Fruit fly (Drosophila melanogaster) ovary, adult (tissue): ENCODE measurements around the gene Saf6.
A peak's percentile ranks its signal among the peaks of the same experiment; 100 is the strongest.

Experiments
- CG17801 ChIP-seq: fragments of 200-800 bp; optimal IDR thresholded peaks from 2 replicates; lab custom pipeline; 2019; ENCODE audit warnings: missing biosample characterization, mild to moderate bottlenecking, missing genetic modification characterization, moderate library complexity; ENCODE audit not compliant: partially characterized antibody

The Saf6 gene

DNA sequence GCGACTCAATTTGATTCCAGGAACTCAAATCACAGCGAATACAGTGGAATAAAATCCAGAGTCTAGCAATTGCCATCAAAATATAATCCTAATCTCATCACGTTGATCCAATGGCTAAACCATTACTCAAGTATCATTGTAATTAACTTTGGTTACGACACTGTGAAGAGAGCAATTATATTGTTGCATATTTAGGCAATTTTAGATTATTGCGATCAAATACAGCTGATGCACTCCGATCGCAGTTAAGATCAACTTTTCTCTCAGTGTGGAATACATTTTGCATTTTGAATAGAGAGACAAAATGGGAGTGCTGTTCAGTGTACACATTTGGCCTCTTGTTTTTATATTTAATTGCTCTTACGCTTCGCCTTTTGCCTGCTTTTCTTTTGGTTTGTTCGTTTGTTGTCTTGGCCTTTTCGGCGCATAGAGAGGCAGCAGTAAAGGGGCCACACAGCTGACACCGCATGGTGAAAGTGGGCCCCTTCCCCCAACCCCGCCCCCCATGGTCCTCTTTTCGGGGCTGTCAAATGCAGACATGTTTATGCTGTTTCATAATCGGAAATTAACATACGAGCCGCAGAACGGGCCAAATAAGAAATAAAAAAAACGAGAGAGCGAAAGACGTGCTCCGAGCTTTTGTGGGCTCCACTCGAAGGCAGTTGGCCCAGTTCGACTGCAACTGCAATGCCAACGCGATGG lies 30.6 kb upstream of the Saf6 start:
- peak; percentile 16 for TF ChIP-seq CG17801

DNA sequence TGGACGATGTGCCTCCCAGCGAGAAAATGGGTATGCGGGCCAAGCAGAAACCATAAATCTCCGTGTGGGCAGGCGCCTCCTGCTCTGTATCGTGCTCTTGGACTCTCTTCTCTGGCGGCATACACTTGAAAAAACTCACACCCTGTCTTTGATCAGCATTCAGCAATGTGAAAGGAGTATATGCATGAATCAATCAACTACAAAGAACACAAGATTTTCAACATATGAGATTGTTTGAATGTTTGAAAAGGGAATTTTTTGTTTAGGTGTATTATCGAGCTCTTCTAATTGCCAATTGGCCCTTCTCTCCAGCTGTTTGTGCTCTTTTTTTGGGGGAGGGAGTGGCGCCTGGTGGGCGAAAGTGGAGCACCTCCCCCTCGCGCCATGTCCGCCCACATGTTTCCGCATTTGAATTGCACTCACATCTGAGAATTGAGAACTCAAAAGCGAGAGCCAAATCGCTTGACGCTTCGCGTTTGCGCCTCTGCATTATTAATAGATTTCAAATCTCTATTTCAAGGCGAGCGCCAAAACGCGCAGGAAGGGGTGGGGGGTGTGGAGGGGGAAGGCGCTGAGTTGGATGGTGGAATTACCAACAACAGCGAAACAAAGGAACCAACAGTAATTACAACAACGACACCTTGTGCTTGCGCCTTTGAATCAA lies 29.7 kb upstream of the Saf6 start:
- TF ChIP-seq CG17801: no peak

DNA sequence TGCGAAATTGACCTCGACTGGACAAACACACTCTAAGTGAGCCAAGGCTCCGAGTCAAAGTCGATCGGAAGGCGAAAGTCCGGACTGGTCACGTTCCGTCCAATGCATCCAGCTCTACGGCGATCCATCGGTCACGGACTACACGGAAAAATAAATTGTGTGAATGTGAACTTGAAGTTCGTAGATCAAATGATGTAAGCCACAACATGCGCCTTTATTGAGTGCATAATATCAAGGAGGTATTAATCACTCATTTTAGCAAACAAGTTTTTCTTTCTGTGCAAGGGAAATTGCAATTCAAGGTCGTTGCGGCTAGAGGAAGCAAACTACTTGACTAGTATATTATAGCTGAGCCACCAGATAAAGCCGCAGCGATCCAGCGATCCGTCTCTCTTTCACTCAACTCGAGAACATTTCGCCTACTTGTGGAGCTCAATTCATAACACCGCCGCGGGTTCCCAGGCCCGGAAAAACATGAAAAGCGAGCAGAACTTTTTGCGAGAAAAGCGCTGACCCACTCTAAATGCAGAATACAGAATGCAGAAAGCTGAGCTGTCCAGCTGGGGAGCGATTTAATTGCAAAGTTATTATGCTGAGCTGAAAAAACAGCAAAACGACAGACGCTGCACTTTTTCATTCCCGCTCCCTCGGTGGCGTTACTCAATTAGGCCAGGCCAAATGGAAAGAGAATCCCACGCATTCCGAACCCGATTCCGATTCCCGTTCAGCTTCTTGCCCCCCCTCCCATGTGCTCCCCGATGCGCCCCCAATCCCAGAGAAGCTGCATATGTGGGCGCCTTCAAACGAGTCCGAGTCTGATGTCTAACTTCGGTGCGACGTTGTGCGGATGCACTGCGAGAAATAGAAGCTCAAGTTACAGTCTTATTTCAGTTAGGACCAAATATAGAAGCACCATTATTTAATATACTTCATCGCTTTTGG lies 28.4 kb upstream of the Saf6 start:
- peak; percentile 9 for TF ChIP-seq CG17801

DNA sequence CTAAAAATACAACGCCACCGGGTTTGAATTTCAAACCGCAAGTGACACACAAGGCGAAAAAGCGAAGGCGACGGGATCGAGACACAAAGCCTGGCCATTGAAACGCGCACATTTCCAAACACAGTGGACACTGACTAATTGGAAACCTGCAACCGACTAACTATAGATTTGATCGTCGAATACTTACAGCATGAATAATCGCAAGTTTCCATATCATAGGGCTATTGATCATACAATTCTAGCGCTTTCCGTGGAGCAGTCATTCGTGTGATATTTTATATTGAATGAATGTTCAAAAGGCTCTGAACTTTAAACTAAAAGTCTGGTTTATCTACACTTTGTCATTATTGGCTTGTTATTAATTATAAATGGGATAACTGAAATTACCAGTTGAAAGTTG lies 27.6 kb upstream of the Saf6 start:
- no peak for TF ChIP-seq CG17801

DNA sequence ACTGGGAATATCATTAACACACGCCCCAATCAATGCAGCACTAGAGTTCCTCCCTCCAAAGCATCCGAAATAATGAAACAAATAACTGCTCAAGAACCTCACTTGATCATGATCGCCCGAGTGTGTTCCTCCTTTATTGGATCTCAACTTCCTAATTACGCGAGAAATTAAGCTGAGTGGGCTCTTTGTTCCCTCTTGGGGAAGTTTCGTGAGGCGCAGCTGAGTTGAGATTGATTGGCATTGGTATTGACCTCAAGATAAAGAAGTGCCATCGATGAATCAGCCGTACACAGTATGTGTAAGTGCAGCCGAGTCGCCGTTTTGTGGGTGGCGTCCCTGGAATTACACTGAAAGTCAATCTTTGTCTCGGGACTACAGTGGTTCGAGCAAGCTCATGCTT lies 27.1 kb upstream of the Saf6 start:
- no peak for TF ChIP-seq CG17801

DNA sequence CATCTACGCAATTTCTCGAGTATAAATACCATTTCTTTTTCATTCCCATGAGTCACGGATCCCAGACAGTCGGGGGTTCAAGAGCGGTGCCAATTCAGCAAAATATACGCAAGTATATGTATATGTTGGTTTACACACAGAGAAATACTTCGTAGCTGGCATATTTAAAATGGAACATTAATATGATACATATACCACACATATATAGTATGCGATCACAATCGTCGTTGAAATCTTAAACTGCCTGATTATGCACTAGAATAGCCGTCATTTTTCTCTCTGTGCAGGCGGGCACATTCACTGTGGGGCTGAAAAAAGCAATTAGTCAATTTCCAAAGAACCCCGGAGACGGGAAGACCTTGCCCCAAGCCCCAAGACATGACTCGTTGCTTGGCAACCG lies 26.0 kb upstream of the Saf6 start:
- peak; percentile 94 for TF ChIP-seq CG17801

DNA sequence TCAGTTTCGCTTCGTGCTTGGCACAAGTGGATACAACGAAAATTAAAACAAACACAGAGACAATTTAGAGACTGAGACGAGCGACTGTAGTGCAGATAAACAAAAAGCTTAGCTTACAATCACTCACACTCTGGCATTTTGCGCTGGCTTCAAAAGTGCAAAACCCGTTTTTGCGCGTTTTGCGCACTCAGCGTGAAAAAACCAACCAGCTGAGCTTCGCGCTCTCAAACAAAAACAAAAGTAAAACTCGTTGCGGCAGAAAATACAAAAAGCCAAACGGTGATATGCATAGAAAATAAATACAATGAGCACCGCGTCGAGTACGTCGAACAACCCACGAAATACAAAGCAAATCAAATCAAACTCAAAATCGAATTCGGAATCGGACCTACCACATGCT lies 25.0 kb upstream of the Saf6 start:
- TF ChIP-seq CG17801: no peak

DNA sequence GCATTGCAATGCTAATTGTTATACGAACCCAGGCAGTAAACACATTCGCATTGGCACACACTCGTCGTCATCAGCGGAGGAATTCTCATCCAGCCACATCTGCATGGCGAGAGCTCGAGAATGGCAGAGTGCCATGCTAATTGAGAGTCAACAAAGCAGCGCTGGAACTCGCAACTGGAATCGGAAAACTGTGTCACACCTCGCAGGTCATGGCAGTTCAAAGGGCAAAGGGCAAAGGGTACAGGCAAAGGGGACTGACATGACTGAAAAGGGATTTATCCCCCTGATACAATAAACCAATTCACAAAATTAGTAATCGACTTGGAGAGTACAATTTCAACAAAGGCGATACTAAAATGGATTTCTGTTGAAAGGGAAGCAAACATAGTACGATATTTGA lies 24.3 kb upstream of the Saf6 start:
- no peak for TF ChIP-seq CG17801

DNA sequence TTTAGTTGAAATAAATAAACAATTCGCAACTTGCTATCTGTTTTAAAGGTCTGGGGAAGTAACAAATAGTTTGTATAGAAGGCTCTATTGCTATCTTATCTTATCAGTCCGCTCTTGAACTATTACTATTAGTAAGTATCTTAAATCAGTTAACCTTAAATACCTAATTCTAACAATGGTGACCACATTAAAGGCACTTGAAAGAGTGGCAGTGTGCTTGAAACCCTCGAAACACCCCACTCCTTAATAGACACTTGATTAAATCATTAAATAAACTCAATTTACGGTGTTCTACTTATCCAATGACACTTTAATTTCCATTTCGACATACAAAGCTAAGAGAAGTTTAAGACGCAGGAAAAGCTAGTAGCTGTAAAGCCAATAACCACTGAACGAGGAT lies 23.0 kb upstream of the Saf6 start:
- no peak for TF ChIP-seq CG17801

DNA sequence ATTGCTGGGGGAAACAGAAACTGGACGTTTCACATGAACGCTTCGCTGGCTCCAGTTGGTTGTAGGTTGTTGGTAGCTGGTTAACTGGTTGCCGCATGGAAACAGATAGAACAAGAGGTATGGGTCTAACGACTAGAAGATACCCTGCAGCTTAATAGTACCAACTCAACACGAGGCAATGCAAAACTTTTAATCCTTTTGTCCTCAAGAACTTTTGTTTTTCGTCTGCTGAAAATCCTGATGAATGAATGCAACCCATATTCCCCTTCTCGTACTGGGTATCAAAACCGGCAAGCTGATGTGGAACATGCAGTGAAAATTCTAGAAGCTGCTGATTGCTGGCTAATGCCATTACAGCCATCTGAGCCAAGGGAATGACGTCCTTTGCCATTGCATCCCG lies 22.2 kb upstream of the Saf6 start:
- TF ChIP-seq CG17801: no peak

DNA sequence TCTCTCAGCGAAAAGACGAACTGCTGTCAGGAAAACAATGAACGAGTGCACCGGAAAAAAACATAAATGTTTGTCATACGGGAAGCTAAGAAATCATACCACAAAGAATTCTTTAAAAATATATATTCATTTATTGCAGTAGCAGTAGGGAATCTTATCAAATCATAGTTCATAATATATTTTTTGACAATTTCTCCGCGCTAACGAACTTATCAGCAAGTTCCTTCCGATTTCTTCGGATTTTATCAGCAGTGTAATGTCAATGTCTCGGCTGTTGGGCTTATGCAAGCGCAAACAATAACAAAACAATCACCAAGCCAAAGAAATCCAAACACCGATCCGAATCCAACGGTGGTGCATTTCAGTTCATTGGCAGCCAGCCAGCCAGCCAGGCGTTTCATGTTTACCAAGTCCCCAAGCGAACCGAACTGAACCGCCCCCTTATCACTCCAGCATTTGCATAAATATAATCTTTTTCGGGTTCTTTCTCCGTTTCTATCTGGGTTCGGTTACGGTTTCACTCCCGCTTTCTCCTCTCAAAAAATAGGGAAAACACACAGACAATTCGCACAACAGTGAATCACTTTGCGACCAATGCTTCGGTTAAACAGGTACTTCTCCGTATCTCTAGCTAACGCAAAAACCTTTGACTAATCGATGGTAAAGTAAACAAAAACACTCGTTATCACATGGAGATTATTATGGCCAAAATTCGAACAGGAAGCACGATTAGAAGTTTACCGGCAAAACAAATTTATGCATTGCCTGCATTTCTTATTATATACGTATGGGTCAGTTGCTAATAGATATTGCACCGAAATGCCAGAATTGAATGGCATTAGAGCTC lies 12.0 kb upstream of the Saf6 start:
- TF ChIP-seq CG17801: no peak

DNA sequence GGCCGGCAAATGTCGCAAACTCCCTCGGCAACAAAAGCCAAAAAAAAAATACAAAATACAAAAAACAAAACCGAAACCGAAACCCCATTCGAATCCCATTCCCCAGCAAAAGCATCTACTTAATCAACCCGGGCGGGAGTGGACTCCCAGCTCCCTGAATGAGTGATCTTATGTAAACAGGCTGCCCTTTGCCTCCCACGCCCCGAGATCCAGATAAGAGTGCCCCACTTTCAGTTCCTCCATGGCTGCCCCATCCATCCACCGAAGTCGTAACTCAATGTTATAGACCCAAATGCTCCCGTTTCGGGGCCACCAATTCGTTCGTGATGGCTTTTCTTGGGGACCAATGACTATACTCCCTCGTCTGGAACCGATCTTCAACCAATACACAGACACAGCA lies 11.3 kb upstream of the Saf6 start:
- TF ChIP-seq CG17801: no peak

DNA sequence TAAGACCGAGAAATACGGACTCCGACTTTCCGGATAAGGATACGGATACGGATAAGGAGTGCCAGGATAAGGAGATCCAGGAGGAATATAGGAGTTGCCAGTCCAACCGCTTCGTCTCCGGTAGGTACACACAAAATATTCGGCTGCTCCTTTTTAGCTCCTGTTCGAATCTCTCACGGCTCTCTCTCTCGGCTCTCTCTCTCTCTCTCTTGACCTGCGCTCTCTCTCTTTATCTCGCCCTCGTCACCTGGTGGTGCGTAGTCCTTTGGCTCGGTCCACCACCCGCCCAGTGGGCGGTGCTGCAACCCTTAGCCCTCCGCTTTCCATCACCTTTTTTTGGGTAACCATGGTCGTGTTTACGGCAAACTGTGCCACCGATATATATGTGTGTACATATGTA lies 10.6 kb upstream of the Saf6 start:
- no peak for TF ChIP-seq CG17801

DNA sequence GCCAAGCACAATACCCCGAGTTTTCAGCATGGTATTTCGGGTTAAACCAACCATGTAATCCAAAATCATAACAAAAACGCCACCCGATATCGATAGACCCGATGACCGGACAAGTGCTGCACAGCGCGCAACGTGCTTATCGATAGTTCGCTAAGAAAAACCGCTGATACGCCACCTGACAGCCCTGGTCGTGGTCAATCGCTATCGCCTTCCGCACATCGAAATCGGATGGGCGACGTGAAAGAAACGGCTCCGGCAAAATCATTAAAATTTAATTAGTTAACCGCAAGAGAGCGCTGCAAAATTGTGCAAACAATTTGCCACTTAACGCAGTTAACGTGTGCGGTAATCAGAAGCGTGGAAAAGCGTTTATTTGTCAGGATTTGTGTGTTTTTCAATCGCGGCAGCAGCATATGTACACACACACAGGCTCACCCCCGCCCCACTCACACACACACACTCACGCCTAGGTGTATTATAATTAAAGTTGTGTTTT lies 10.1 kb upstream of the Saf6 start, which contains the start of the genes CG3862 and dock:
Gene CG3862 (minus strand): TSS at position 94 of the 496 bp plus-strand sequence.
Gene dock (plus strand): TSS at position 202 of the 496 bp plus-strand sequence.
- TF ChIP-seq CG17801: peak; percentile 60

DNA sequence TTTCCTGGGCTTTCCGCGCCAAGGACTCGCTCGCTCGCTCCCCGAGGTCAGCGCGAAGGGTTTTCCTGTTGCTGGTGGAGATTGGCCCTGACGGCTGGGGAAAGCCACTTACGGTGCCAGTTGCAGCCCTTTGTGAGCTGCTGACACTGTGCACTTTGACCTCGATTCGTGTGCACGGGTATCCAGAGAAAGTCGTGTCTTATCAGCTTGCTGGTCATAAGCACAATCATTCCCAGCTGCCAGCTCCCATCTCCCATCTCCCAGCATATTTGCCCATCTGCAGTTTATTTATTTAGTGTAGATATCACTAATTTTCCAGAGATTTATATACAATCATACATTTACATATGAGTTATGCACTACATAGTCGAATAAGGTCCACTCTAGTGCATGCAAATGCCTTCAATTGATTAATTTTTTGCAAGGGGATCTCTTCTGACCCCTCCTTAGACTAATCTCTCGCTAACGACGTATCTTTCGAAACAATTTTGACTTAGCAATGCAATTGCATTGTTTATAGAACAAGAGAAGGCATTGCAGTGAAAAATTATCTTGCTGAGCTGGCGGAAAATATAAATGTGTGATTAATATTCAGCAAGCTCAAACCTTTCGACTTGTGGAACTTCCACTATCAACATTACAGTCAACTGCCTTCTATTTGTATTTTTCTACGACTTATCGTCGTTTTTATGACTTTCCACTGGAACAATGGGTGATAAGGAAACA lies 6.4 kb upstream of the Saf6 start:
- TF ChIP-seq CG17801: peak; percentile 12
